Worm (Caenorhabditis elegans) whole organism, young adult: ENCODE measurements around the gene nlp-66.
A peak's percentile ranks its signal among the peaks of the same experiment; 100 is the strongest.

Experiments used
- B0035.1 ChIP-seq: sonication (generic microtip); optimal IDR thresholded peaks from 2 replicates; lab custom pipeline; 2016; ENCODE audit warnings: missing genetic modification characterization, mild to moderate bottlenecking, missing compliant biosample characterization, missing genotype, missing genetic modification reagents
- B0336.3 ChIP-seq: fragments of 200-800 bp; sonication (Bioruptor generic); IDR thresholded peaks from 2 replicates; pipeline ENCODE4 v1.3.6; 2022; ENCODE audit warnings: missing genetic modification characterization, missing compliant biosample characterization
- C06A6.2 ChIP-seq: fragments of 200-800 bp; sonication (Bioruptor generic); conservative IDR thresholded peaks from 2 replicates; pipeline ENCODE4 v1.3.6; 2022; ENCODE audit warnings: missing genetic modification characterization, missing compliant biosample characterization
- F22D6.2 ChIP-seq: sonication (generic microtip); optimal IDR thresholded peaks from 2 replicates; lab custom pipeline; 2016; ENCODE audit warnings: mild to moderate bottlenecking, missing genetic modification characterization, missing compliant biosample characterization
- F23B12.7 ChIP-seq: sonication (generic microtip); optimal IDR thresholded peaks from 2 replicates; lab custom pipeline; 2017; ENCODE audit warnings: missing genetic modification characterization, mild to moderate bottlenecking, missing compliant biosample characterization, antibody characterized with exemption, moderate library complexity; ENCODE audit not compliant: insufficient read depth
- F49E8.2 ChIP-seq: sonication (generic microtip); optimal IDR thresholded peaks from 3 replicates; lab custom pipeline; 2017; ENCODE audit warnings: missing genetic modification characterization, mild to moderate bottlenecking, missing compliant biosample characterization, antibody characterized with exemption, moderate library complexity; ENCODE audit not compliant: insufficient read depth
- F57A8.1 ChIP-seq: fragments of 200-800 bp; sonication (Bioruptor generic); optimal IDR thresholded peaks from 2 replicates; lab custom pipeline; 2018; ENCODE audit warnings: mild to moderate bottlenecking, missing genetic modification characterization, moderate library complexity, missing compliant biosample characterization
- F57C9.4 ChIP-seq: sonication (generic microtip); optimal IDR thresholded peaks from 2 replicates; lab custom pipeline; 2017; ENCODE audit warnings: mild to moderate bottlenecking, missing genetic modification characterization, missing compliant biosample characterization
- K11D2.4 ChIP-seq: fragments of 200-800 bp; sonication (Bioruptor generic); IDR thresholded peaks from 2 replicates; pipeline ENCODE4 v1.3.6; 2022; ENCODE audit warnings: missing genetic modification reagents, missing genetic modification characterization, missing compliant biosample characterization
- Y53F4B.3 ChIP-seq: fragments of 200-800 bp; sonication (Bioruptor generic); IDR thresholded peaks from 2 replicates; pipeline ENCODE4 v1.3.6; 2022; ENCODE audit warnings: missing genetic modification reagents, missing genetic modification characterization, missing compliant biosample characterization
- Y56A3A.18 ChIP-seq: fragments of 200-800 bp; sonication (Bioruptor generic); IDR thresholded peaks from 2 replicates; pipeline ENCODE4 v1.3.6; 2022; ENCODE audit warnings: missing genetic modification reagents, missing genetic modification characterization, missing compliant biosample characterization
- Y67H2A.10 ChIP-seq: fragments of 200-800 bp; sonication (Bioruptor generic); conservative IDR thresholded peaks from 2 replicates; pipeline ENCODE4 v1.3.6; 2022; ENCODE audit warnings: missing genetic modification reagents, missing genetic modification characterization, missing compliant biosample characterization
- ZK185.1 ChIP-seq: sonication (generic microtip); optimal IDR thresholded peaks from 2 replicates; lab custom pipeline; 2016; ENCODE audit warnings: mild to moderate bottlenecking, missing genetic modification characterization, missing compliant biosample characterization; ENCODE audit not compliant: poor library complexity, severe bottlenecking
- ama-1 ChIP-seq, 3 experiments: fragments of 150-350 bp in 1 of 3; sonication (generic microtip) in 2 of 3; optimal IDR thresholded peaks; 2 replicates each; lab custom pipeline; 2014 to 2018; ENCODE audit warnings: missing biosample characterization in 2 of 3, missing genetic modification characterization in 2 of 3, missing genetic modification reagents in 2 of 3
- athp-1 ChIP-seq: sonication (generic microtip); optimal IDR thresholded peaks from 2 replicates; lab custom pipeline; 2017; ENCODE audit warnings: mild to moderate bottlenecking, missing genetic modification characterization, missing compliant biosample characterization
- attf-3 ChIP-seq: fragments of 200-800 bp; sonication (Bioruptor generic); conservative IDR thresholded peaks from 2 replicates; pipeline ENCODE4 v1.3.6; 2022; ENCODE audit warnings: missing genetic modification reagents, missing genetic modification characterization, missing compliant biosample characterization
- attf-6 ChIP-seq: fragments of 200-800 bp; sonication (Bioruptor generic); IDR thresholded peaks from 2 replicates; pipeline ENCODE4 v1.3.6; 2022; ENCODE audit warnings: missing genetic modification reagents, missing genetic modification characterization, missing compliant biosample characterization
- bed-1 ChIP-seq: fragments of 200-800 bp; sonication (Bioruptor generic); IDR thresholded peaks from 2 replicates; pipeline ENCODE4 v1.3.6; 2022; ENCODE audit warnings: missing genetic modification reagents, missing genetic modification characterization, missing compliant biosample characterization
- ceh-58 ChIP-seq: fragments of 200-800 bp; sonication (Bioruptor generic); IDR thresholded peaks from 2 replicates; pipeline ENCODE4 v1.3.6; 2022; ENCODE audit warnings: missing genetic modification characterization, missing compliant biosample characterization
- ceh-79 ChIP-seq: sonication (generic microtip); optimal IDR thresholded peaks from 2 replicates; lab custom pipeline; 2017; ENCODE audit warnings: mild to moderate bottlenecking, missing genetic modification characterization, missing compliant biosample characterization
- dox-1 ChIP-seq: fragments of 200-800 bp; sonication (Bioruptor generic); IDR thresholded peaks from 2 replicates; pipeline ENCODE4 v1.3.6; 2022; ENCODE audit warnings: missing genetic modification reagents, missing genetic modification characterization, missing compliant biosample characterization
- dpff-1 ChIP-seq: sonication (generic microtip); optimal IDR thresholded peaks from 2 replicates; lab custom pipeline; 2017; ENCODE audit warnings: mild to moderate bottlenecking, missing genetic modification characterization, missing compliant biosample characterization
- efl-1 ChIP-seq: fragments of 150-350 bp; optimal IDR thresholded peaks from 2 replicates; lab custom pipeline; 2014; ENCODE audit warnings: missing biosample characterization, missing genetic modification reagents, missing genetic modification characterization
- egl-18 ChIP-seq: fragments of 200-800 bp; sonication (Bioruptor generic); IDR thresholded peaks from 2 replicates; pipeline ENCODE4 v1.3.6; 2022; ENCODE audit warnings: missing genetic modification reagents, missing genetic modification characterization, missing compliant biosample characterization
- egrh-3 ChIP-seq: fragments of 200-800 bp; sonication (Bioruptor generic); IDR thresholded peaks from 2 replicates; pipeline ENCODE4 v1.3.6; 2022; ENCODE audit warnings: missing genetic modification reagents, missing genetic modification characterization, missing compliant biosample characterization
- ekl-4 ChIP-seq: fragments of 200-800 bp; sonication (Bioruptor generic); IDR thresholded peaks from 2 replicates; pipeline ENCODE4 v1.3.6; 2022; ENCODE audit warnings: missing genetic modification reagents, missing genetic modification characterization, missing compliant biosample characterization
- fkh-3 ChIP-seq: sonication (generic microtip); optimal IDR thresholded peaks from 2 replicates; lab custom pipeline; 2016; ENCODE audit warnings: mild to moderate bottlenecking, missing genetic modification characterization, missing compliant biosample characterization
- gei-17 ChIP-seq: fragments of 200-800 bp; sonication (Bioruptor generic); optimal IDR thresholded peaks from 2 replicates; lab custom pipeline; 2018; ENCODE audit warnings: mild to moderate bottlenecking, missing genetic modification characterization, missing compliant biosample characterization
- hmg-1.2 ChIP-seq: fragments of 200-800 bp; sonication (Bioruptor generic); IDR thresholded peaks from 2 replicates; pipeline ENCODE4 v1.3.6; 2022; ENCODE audit warnings: missing genetic modification reagents, missing genetic modification characterization, missing compliant biosample characterization
- lag-1 ChIP-seq: fragments of 200-800 bp; sonication (Bioruptor generic); IDR thresholded peaks from 2 replicates; pipeline ENCODE4 v1.3.6; 2022; ENCODE audit warnings: missing genetic modification reagents, missing genetic modification characterization, missing compliant biosample characterization
- let-526 ChIP-seq: fragments of 200-800 bp; sonication (Bioruptor generic); IDR thresholded peaks from 2 replicates; pipeline ENCODE4 v1.3.6; 2022; ENCODE audit warnings: missing genetic modification reagents, missing genetic modification characterization, missing compliant biosample characterization
- lir-1 ChIP-seq: fragments of 200-800 bp; sonication (Bioruptor generic); conservative IDR thresholded peaks from 2 replicates; pipeline ENCODE4 v1.3.6; 2022; ENCODE audit warnings: missing genetic modification reagents, missing genetic modification characterization, missing compliant biosample characterization
- lsl-1 ChIP-seq: fragments of 200-800 bp; sonication (Bioruptor generic); optimal IDR thresholded peaks from 2 replicates; lab custom pipeline; 2018; ENCODE audit warnings: mild to moderate bottlenecking, missing genetic modification characterization, moderate library complexity, missing compliant biosample characterization
- lsy-27 ChIP-seq: sonication (generic microtip); optimal IDR thresholded peaks from 2 replicates; lab custom pipeline; 2017; ENCODE audit warnings: missing genetic modification characterization, mild to moderate bottlenecking, missing compliant biosample characterization, antibody characterized with exemption, missing genotype, borderline replicate concordance; ENCODE audit not compliant: insufficient read depth
- madf-8 ChIP-seq: fragments of 200-800 bp; sonication (Bioruptor generic); conservative IDR thresholded peaks from 2 replicates; pipeline ENCODE4 v1.3.6; 2022; ENCODE audit warnings: missing genetic modification reagents, missing genetic modification characterization, missing compliant biosample characterization
- nfya-2 ChIP-seq: fragments of 200-800 bp; sonication (Bioruptor generic); IDR thresholded peaks from 2 replicates; pipeline ENCODE4 v1.3.6; 2022; ENCODE audit warnings: missing genetic modification reagents, missing genetic modification characterization, missing compliant biosample characterization
- pha-4 ChIP-seq: fragments of 150-350 bp; sonication (generic microtip); optimal IDR thresholded peaks from 2 replicates; lab custom pipeline; 2014; ENCODE audit warnings: missing biosample characterization, missing genetic modification reagents, missing genetic modification characterization
- rcor-1 ChIP-seq: fragments of 200-800 bp; sonication (Bioruptor generic); IDR thresholded peaks from 2 replicates; pipeline ENCODE4 v1.3.6; 2022; ENCODE audit warnings: missing genetic modification reagents, missing genetic modification characterization, missing compliant biosample characterization
- rec-8 ChIP-seq, 2 experiments: sonication (generic microtip); optimal IDR thresholded peaks; 2 replicates each; lab custom pipeline; 2016; ENCODE audit warnings: mild to moderate bottlenecking in 2 of 2, missing genetic modification characterization in 2 of 2, missing genetic modification reagents in 2 of 2, missing genotype in 2 of 2, missing biosample characterization in 1 of 2, missing compliant biosample characterization in 1 of 2, moderate library complexity in 1 of 2
- rpc-1 ChIP-seq, 2 experiments: fragments of 150-350 bp in 1 of 2; sonication (generic microtip) in 1 of 2; optimal IDR thresholded peaks; 2 replicates each; lab custom pipeline; 2014 to 2018; ENCODE audit warnings: missing biosample characterization in 1 of 2, missing genetic modification characterization in 1 of 2, missing genetic modification reagents in 1 of 2, missing genotype in 1 of 2
- somi-1 ChIP-seq: fragments of 200-800 bp; sonication (Bioruptor generic); optimal IDR thresholded peaks from 2 replicates; lab custom pipeline; 2018; ENCODE audit warnings: mild to moderate bottlenecking, missing genetic modification characterization, missing compliant biosample characterization
- sptf-2 ChIP-seq: fragments of 200-800 bp; sonication (Bioruptor generic); optimal IDR thresholded peaks from 2 replicates; lab custom pipeline; 2018; ENCODE audit warnings: mild to moderate bottlenecking, missing genetic modification characterization, missing compliant biosample characterization
- tbp1 ChIP-seq: fragments of 200-800 bp; sonication (Bioruptor generic); optimal IDR thresholded peaks from 2 replicates; lab custom pipeline; 2018; ENCODE audit warnings: mild to moderate bottlenecking, missing genetic modification characterization, missing compliant biosample characterization
- tbx-9 ChIP-seq: sonication (generic microtip); optimal IDR thresholded peaks from 2 replicates; lab custom pipeline; 2016; ENCODE audit warnings: borderline replicate concordance, missing genetic modification characterization, inconsistent platforms, missing compliant biosample characterization
- unc-130 ChIP-seq: sonication (generic microtip); optimal IDR thresholded peaks from 2 replicates; lab custom pipeline; 2016; ENCODE audit warnings: missing genetic modification reagents, missing genetic modification characterization, missing compliant biosample characterization
- ztf-22 ChIP-seq: fragments of 200-800 bp; sonication (Bioruptor generic); optimal IDR thresholded peaks from 2 replicates; lab custom pipeline; 2018; ENCODE audit warnings: mild to moderate bottlenecking, missing genetic modification characterization, moderate library complexity, missing compliant biosample characterization

The nlp-66 gene

DNA sequence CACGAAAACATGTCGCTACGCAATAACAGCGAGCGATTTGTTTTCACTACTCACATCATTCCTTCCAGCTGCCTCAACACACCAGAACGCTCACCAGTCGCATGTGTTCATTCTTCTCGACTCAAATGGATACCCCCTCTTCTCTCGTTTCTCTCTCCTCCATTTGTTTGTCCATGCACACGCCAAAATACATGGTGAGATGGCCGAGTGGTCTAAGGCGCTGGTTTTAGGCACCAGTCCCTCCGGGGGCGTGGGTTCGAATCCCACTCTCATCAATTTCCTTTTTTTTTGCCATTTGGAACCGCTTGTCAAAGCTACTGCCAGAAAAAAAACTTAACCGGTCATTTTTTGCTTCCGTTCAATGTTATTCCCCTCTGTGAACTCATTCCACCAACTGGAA lies 21.1 kb downstream of the nlp-66 start (continued):
- TF ChIP-seq dpff-1 (tag; lab: Kevin White, UChicago) (no peak), attf-3 (GFP tag; lab: Robert Waterston, UW) (0 out of 2 replicates have a peak, but pooled peaks have one; percentile 30), lag-1 (GFP tag; lab: Robert Waterston, UW) (no peak), B0336.3 (GFP tag; lab: Robert Waterston, UW) (peak; percentile 77; the same call in 1 of the 2 replicates), unc-130 (GFP tag; lab: Kevin White, UChicago) (no peak), attf-6 (peak; percentile 51; the same call in 1 of the 2 replicates), Y67H2A.10 (no peak), dox-1 (GFP tag; lab: Robert Waterston, UW) (peak; percentile 92), F49E8.2 (tag; lab: Kevin White, UChicago) (peak; percentile 13), tbp1 (GFP tag; lab: Kevin White, UChicago) (peak; percentile 93), athp-1 (tag; lab: Kevin White, UChicago) (peak; percentile 67), gei-17 (GFP tag; lab: Kevin White, UChicago) (peak; percentile 80), C06A6.2 (peak; percentile 62; the same call in 1 of the 2 replicates), rec-8 (tag; optimal IDR thresholded peaks at IDR 0.05; lab: Kevin White, UChicago) (peak; percentile 5 to 75), lsy-27 (tag; lab: Kevin White, UChicago) (no peak), ztf-22 (GFP tag; lab: Kevin White, UChicago) (peak; percentile 62), rcor-1 (GFP tag; lab: Robert Waterston, UW) (peak; percentile 92), B0035.1 (tag; lab: Kevin White, UChicago) (peak; percentile 87), tbx-9 (tag; lab: Kevin White, UChicago) (peak; percentile 18), Y56A3A.18 (GFP tag; lab: Robert Waterston, UW) (peak; percentile 95), F22D6.2 (tag; lab: Kevin White, UChicago) (peak; percentile 70), pha-4 (tag; lab: Kevin White, UChicago) (no peak), fkh-3 (no peak), bed-1 (GFP tag; lab: Robert Waterston, UW) (0 out of 2 replicates have a peak, but pooled peaks have one; percentile 76), ama-1 (optimal IDR thresholded peaks at IDR 0.05; lab: Kevin White, UChicago) (no peak), ama-1 (GFP tag; optimal IDR thresholded peaks at IDR 0.05; lab: Kevin White, UChicago) (peak; percentile 54 to 78), ZK185.1 (tag; lab: Kevin White, UChicago) (peak; percentile 92), nfya-2 (no peak), rpc-1 (optimal IDR thresholded peaks at IDR 0.05; lab: Kevin White, UChicago) (peak; percentile 84), rpc-1 (tag; optimal IDR thresholded peaks at IDR 0.05; lab: Kevin White, UChicago) (peak; percentile 84), F57A8.1 (GFP tag; lab: Kevin White, UChicago) (no peak), F57C9.4 (peak; percentile 4), egl-18 (GFP tag; lab: Robert Waterston, UW) (0 out of 2 replicates have a peak, but pooled peaks have one; percentile 64), let-526 (GFP tag; lab: Robert Waterston, UW) (peak; percentile 33; the same call in 1 of the 2 replicates), efl-1 (GFP tag; lab: Kevin White, UChicago) (no peak), lir-1 (GFP tag; lab: Robert Waterston, UW) (peak; percentile 84), hmg-1.2 (peak; percentile 84), somi-1 (GFP tag; lab: Kevin White, UChicago) (peak; percentile 71), F23B12.7 (tag; lab: Kevin White, UChicago) (peak; percentile 61), Y53F4B.3 (GFP tag; lab: Robert Waterston, UW) (peak; percentile 22; the same call in 1 of the 2 replicates), sptf-2 (GFP tag; lab: Kevin White, UChicago) (no peak), lsl-1 (no peak), ceh-79 (tag; lab: Kevin White, UChicago) (peak; percentile 46), K11D2.4 (GFP tag; lab: Robert Waterston, UW) (peak; percentile 92), madf-8 (no peak), ceh-58 (GFP tag; lab: Robert Waterston, UW) (0 out of 2 replicates have a peak, but pooled peaks have one; percentile 75), egrh-3 (GFP tag; lab: Robert Waterston, UW) (peak; percentile 66), ekl-4 (GFP tag; lab: Robert Waterston, UW) (peak; percentile 84)
